Worm (Caenorhabditis elegans) whole organism, early embryonic: Measurements from ENCODE around the gene Y54E2A.8.

Experiments used
- B0310.2 ChIP-seq: sonication (generic microtip); optimal IDR thresholded peaks from 2 replicates; lab custom pipeline; 2016; ENCODE audit warnings: mild to moderate bottlenecking, missing genetic modification characterization, missing compliant biosample characterization
- F13C5.2 ChIP-seq: sonication (generic microtip); optimal IDR thresholded peaks from 2 replicates; lab custom pipeline; 2017; ENCODE audit warnings: mild to moderate bottlenecking, missing genetic modification characterization, inconsistent platforms, missing compliant biosample characterization
- aly-1 ChIP-seq: sonication (generic microtip); optimal IDR thresholded peaks from 2 replicates; lab custom pipeline; 2016; ENCODE audit warnings: missing genetic modification characterization, missing compliant biosample characterization
- ama-1 ChIP-seq: fragments of 150-350 bp; optimal IDR thresholded peaks from 2 replicates; lab custom pipeline; 2014
- ceh-13 ChIP-seq: fragments of 200-800 bp; sonication (Bioruptor generic); optimal IDR thresholded peaks from 2 replicates; lab custom pipeline; 2018; ENCODE audit warnings: mild to moderate bottlenecking, missing genetic modification characterization, missing compliant biosample characterization
- ceh-36 ChIP-seq: sonication (generic microtip); optimal IDR thresholded peaks from 2 replicates; lab custom pipeline; 2016; ENCODE audit warnings: missing genetic modification characterization, inconsistent platforms, missing compliant biosample characterization
- ets-7 ChIP-seq: sonication (generic microtip); optimal IDR thresholded peaks from 2 replicates; lab custom pipeline; 2016; ENCODE audit warnings: missing genotype, missing genetic modification characterization, missing compliant biosample characterization
- flt-1 ChIP-seq: fragments of 200-800 bp; sonication (Bioruptor generic); IDR thresholded peaks from 2 replicates; pipeline ENCODE4 v1.3.6; 2022; ENCODE audit warnings: missing genetic modification characterization, missing compliant biosample characterization
- hmbx-1 ChIP-seq: sonication (generic microtip); optimal IDR thresholded peaks from 2 replicates; lab custom pipeline; 2016; ENCODE audit warnings: mild to moderate bottlenecking, missing genetic modification characterization, missing compliant biosample characterization
- hmg-4 ChIP-seq: fragments of 200-800 bp; sonication (Bioruptor generic); optimal IDR thresholded peaks from 2 replicates; lab custom pipeline; 2018; ENCODE audit warnings: mild to moderate bottlenecking, missing genetic modification characterization, missing compliant biosample characterization
- hnd-1 ChIP-seq: sonication (generic microtip); optimal IDR thresholded peaks from 2 replicates; lab custom pipeline; 2016; ENCODE audit warnings: missing genetic modification characterization, missing compliant biosample characterization
- pes-1 ChIP-seq: fragments of 200-800 bp; sonication (Bioruptor generic); IDR thresholded peaks from 2 replicates; pipeline ENCODE4 v1.3.6; 2022; ENCODE audit warnings: missing genetic modification reagents, missing genetic modification characterization, missing compliant biosample characterization
- scrt-1 ChIP-seq: fragments of 200-800 bp; sonication (Bioruptor generic); IDR thresholded peaks from 2 replicates; pipeline ENCODE4 v1.3.6; 2022; ENCODE audit warnings: missing genetic modification characterization, missing compliant biosample characterization
- sea-1 ChIP-seq: fragments of 200-800 bp; sonication (Bioruptor generic); conservative IDR thresholded peaks from 2 replicates; pipeline ENCODE4 v1.3.6; 2022; ENCODE audit warnings: missing genetic modification characterization, missing compliant biosample characterization
- tbx-11 ChIP-seq: fragments of 200-800 bp; sonication (Bioruptor generic); IDR thresholded peaks from 2 replicates; pipeline ENCODE4 v1.3.6; 2022; ENCODE audit warnings: missing genetic modification characterization, missing compliant biosample characterization
- tbx-37 ChIP-seq: fragments of 200-800 bp; sonication (Bioruptor generic); conservative IDR thresholded peaks from 2 replicates; pipeline ENCODE4 v1.3.6; 2022; ENCODE audit warnings: missing genetic modification reagents, missing genetic modification characterization, missing compliant biosample characterization
- tra-4 ChIP-seq: sonication (generic microtip); optimal IDR thresholded peaks from 2 replicates; lab custom pipeline; 2017; ENCODE audit warnings: missing genetic modification characterization, missing compliant biosample characterization

Y54E2A.8 gene

DNA sequence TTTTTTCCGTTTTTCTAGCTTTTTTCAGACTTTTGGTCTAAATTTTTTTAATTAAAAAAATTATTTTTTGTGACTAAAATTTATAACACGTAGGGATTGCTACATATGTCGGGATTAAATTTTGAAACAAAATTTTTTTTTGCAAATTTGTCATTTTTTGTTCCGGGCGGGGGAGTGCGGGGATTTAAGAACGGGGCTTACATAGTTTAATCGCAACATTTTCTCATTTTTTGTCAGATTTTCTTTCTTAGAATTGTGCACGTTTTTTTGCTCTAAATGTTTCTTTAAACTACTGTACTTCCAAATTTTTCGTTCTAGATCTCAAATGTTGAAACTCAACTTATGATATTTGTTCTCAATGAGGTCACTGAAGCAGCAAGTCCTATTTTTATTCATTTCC is 12.6 kb downstream of the Y54E2A.8 start, which contains the start of gene Y54E2A.10:
Gene Y54E2A.10, plus strand, starts transcription at position 301 of the 400 bp plus-strand sequence.
- TF ChIP-seq scrt-1 (GFP tag; lab: Robert Waterston, UW) (no peak), sea-1 (GFP tag; lab: Robert Waterston, UW) (no peak), ets-7 (tag; lab: Kevin White, UChicago) (no peak), hmg-4 (GFP tag; lab: Kevin White, UChicago) (no peak), hmbx-1 (no peak), pes-1 (GFP tag; lab: Robert Waterston, UW) (no peak), F13C5.2 (tag; lab: Kevin White, UChicago) (no peak), tbx-37 (no peak), tra-4 (no peak), tbx-11 (GFP tag; lab: Robert Waterston, UW) (no peak), ceh-36 (tag; lab: Kevin White, UChicago) (no peak), B0310.2 (tag; lab: Kevin White, UChicago) (no peak), aly-1 (tag; lab: Kevin White, UChicago) (no peak), hnd-1 (tag; lab: Kevin White, UChicago) (no peak), ama-1 (no peak), flt-1 (no peak), ceh-13 (no peak)

DNA sequence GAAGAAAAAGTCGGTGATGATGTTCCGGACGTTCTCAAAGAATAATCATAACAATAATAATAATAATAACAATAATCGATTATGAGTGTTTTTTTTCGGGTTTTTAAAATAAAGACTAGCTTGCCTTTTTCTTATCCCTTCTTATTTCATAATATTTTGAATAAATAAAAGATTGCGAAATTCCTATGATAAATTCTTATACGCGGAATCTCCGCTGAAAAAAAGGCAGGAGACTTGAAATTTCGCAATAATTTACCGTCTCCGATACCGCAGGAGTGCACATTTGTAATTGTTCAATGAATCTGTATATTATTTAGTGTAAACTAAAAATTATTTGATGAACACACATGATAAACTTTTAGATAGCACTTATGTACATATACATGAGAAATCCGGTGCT is 14.3 kb downstream of the Y54E2A.8 start:
- TF ChIP-seq aly-1 (tag; lab: Kevin White, UChicago) (no peak), tbx-11 (GFP tag; lab: Robert Waterston, UW) (no peak), hmbx-1 (no peak), ama-1 (no peak), pes-1 (GFP tag; lab: Robert Waterston, UW) (no peak), flt-1 (no peak), ceh-36 (tag; lab: Kevin White, UChicago) (no peak), hnd-1 (tag; lab: Kevin White, UChicago) (no peak), ceh-13 (no peak), B0310.2 (tag; lab: Kevin White, UChicago) (no peak), tra-4 (no peak), hmg-4 (GFP tag; lab: Kevin White, UChicago) (no peak), ets-7 (tag; lab: Kevin White, UChicago) (no peak), tbx-37 (no peak), scrt-1 (GFP tag; lab: Robert Waterston, UW) (no peak), sea-1 (GFP tag; lab: Robert Waterston, UW) (no peak), F13C5.2 (tag; lab: Kevin White, UChicago) (no peak)

DNA sequence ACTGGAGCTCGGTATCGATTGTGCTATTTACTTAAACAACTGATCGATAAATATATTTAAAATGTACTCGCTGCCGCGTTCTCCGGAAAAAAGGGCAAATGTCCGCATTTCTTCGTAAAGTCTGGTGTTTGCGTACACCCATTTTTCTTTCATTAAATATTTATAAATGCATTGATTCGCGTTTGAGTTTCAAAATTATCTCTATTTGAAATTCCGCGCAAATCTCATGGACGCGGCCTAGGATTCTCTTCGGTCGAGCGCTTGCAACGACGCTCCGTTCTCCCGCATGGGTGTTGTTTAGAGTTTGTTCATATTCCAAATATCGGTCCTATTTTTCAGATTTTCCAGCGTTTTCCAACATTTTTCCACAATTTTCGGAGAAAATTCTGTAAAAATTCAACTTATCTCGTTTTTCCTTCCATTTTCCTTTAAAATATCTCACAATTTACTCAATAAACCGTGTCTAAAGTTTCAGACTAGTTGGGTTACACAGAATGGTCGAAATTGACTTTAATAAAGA is 16.9 kb downstream of the Y54E2A.8 start, which contains the start of gene eif-3.B:
Gene eif-3.B, plus strand, starts transcription at position 470 of the 520 bp plus-strand sequence.
- TF ChIP-seq tbx-37 (peak; percentile 93), pes-1 (GFP tag; lab: Robert Waterston, UW) (peak; percentile 78), ceh-36 (tag; lab: Kevin White, UChicago) (no peak), B0310.2 (tag; lab: Kevin White, UChicago) (peak; percentile 3), hmbx-1 (no peak), hmg-4 (GFP tag; lab: Kevin White, UChicago) (peak; percentile 53), flt-1 (no peak), hnd-1 (tag; lab: Kevin White, UChicago) (no peak), ceh-13 (no peak), tbx-11 (GFP tag; lab: Robert Waterston, UW) (peak; percentile 52; the same call in 1 of the 2 replicates), F13C5.2 (tag; lab: Kevin White, UChicago) (peak; percentile 79), sea-1 (GFP tag; lab: Robert Waterston, UW) (0 out of 2 replicates have a peak, but pooled peaks have one; percentile 34), scrt-1 (GFP tag; lab: Robert Waterston, UW) (no peak), aly-1 (tag; lab: Kevin White, UChicago) (no peak), ets-7 (tag; lab: Kevin White, UChicago) (peak; percentile 30), ama-1 (no peak), tra-4 (no peak)

DNA sequence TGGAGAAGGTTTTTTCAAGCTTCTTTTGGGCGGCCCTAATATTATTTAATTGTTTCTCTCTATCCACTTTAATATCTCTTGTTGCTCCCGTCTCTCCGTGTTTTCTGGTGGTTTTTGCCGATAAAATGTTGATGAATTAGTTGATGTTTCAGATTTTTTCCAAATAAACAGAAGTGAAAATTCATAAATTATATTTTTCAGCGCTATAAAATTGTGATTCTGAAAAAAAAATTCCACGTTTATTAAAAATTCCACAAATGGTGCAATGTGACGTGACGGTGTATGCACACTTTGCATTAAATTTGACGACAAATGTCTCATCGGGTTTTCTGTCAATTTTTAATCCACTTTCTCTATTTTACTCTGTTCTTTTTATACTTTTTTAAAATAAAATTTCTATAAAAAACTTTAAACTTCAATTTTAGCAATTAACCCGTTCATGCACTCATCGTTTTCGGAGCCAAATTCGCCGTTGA is 19.9 kb downstream of the Y54E2A.8 start, which contains the start of gene tbc-20:
Gene tbc-20, plus strand, starts transcription at position 426 of the 476 bp plus-strand sequence.
- TF ChIP-seq ets-7 (tag; lab: Kevin White, UChicago) (no peak), tbx-37 (no peak), hnd-1 (tag; lab: Kevin White, UChicago) (no peak)

DNA sequence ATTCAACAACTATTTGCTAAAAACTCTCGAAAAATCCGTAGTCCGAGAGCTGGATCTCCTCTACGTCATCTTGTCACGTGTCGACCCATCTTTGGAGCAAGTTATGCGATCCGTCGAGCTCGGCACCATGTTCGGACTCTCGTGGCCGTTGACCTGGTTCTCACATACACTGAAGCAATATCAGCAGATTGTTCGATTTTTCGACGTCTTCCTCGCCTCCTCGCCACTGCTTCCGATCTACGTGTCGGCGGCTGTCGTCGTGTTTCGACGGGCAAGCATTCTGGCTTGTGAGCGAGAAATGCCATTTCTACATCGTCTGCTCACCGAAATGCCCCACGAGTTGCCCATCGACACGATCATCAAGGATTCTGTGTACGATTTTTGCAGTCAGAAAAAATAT is 21.2 kb downstream of the Y54E2A.8 start:
- TF ChIP-seq ceh-13 (no peak), pes-1 (GFP tag; lab: Robert Waterston, UW) (no peak)

DNA sequence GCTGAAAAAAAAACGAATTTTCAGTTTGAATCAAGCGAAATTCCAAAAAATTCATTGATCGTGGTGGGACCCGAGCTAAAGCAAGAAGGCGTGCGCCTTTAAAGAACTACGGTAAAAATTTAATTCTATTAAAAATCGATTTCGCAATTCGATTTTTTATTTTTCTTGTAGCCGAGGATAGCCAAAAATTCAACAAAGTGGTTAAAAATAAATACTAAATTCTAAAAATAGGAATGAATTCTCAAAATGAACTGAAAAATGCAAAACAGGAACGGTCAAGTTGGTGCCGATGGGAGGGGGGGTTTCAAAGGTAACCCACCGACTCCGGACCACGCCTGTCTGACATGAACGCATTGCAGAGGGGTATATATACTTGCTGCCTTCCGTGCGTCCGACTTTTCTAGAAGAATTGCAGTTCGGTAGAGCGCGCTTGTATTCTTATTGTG is 23.0 kb downstream of the Y54E2A.8 start:
- TF ChIP-seq hnd-1 (tag; lab: Kevin White, UChicago) (no peak), tra-4 (no peak), B0310.2 (tag; lab: Kevin White, UChicago) (no peak), scrt-1 (GFP tag; lab: Robert Waterston, UW) (no peak), aly-1 (tag; lab: Kevin White, UChicago) (no peak), pes-1 (GFP tag; lab: Robert Waterston, UW) (peak; percentile 75), flt-1 (peak; percentile 54), sea-1 (GFP tag; lab: Robert Waterston, UW) (peak; percentile 83), tbx-11 (GFP tag; lab: Robert Waterston, UW) (no peak), hmbx-1 (no peak), ceh-13 (no peak), tbx-37 (0 out of 2 replicates have a peak, but pooled peaks have one; percentile 38), ama-1 (no peak)

DNA sequence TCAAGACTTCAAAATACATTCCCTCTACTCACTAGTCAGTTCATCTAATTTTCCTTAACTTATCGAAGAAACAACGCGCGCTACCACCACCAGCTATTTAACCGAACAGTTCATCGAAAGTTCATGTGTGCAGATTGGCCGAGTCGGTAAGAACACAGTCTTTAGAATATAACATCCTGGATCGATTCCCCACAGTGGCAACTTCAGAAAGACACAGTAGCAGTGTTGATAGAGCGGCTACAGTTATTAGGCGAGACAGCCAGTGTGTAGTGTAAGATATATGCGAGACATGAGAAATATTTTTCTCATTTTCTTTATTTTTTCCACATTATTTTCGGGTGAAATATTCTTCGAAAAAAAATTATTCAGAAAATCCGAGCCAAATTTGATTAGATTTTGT is 24.4 kb downstream of the Y54E2A.8 start:
- TF ChIP-seq tbx-11 (GFP tag; lab: Robert Waterston, UW) (peak; percentile 64), flt-1 (0 out of 2 replicates have a peak, but pooled peaks have one; percentile 16), pes-1 (GFP tag; lab: Robert Waterston, UW) (peak; percentile 72)
